Fruit fly (Drosophila melanogaster) whole organism: ENCODE data around the gene dnc.
"Not testable (repeated sequence)": the region's sequence is repeated elsewhere in the genome, so short reads cannot be mapped to it uniquely, and the experiment has no call there.

Experiments used
- Dll ChIP-seq: fragments of >200 bp; optimal IDR thresholded peaks from 2 replicates; lab custom pipeline; 2017
- psq ChIP-seq: fragments of >200 bp; optimal IDR thresholded peaks from 2 replicates; lab custom pipeline; 2017
- usp ChIP-seq: fragments of >200 bp; optimal IDR thresholded peaks from 2 replicates; lab custom pipeline; 2017; ENCODE audit warnings: missing biosample characterization, missing genetic modification characterization, mixed read lengths

dm6 chrX:3240471-3240870 lies 64.2 kb downstream of the dnc start, which contains the start of gene ng2:
- not testable (repeated sequence) for TF ChIP-seq Dll; psq (lab: Kevin White, UChicago); usp (GFP tag; lab: Kevin White, UChicago)
